Worm (Caenorhabditis elegans) whole organism, late embryonic: ENCODE results near the gene eor-2.
A peak's percentile ranks its signal among the peaks of the same experiment; 100 is the strongest.

Experiments
- C08G9.2 ChIP-seq: sonication (generic microtip); optimal IDR thresholded peaks from 2 replicates; lab custom pipeline; 2016; ENCODE audit warnings: mild to moderate bottlenecking, missing genetic modification characterization, moderate library complexity, missing compliant biosample characterization
- C38D4.7 ChIP-seq: fragments of 200-800 bp; sonication (Bioruptor generic); optimal IDR thresholded peaks from 2 replicates; lab custom pipeline; 2018; ENCODE audit warnings: mild to moderate bottlenecking, missing genetic modification characterization, moderate library complexity, missing compliant biosample characterization
- F13H6.1 ChIP-seq: sonication (generic microtip); optimal IDR thresholded peaks from 2 replicates; lab custom pipeline; 2016; ENCODE audit warnings: missing genetic modification characterization, missing compliant biosample characterization
- K02D7.2 ChIP-seq: sonication (generic microtip); optimal IDR thresholded peaks from 2 replicates; lab custom pipeline; 2017; ENCODE audit warnings: mild to moderate bottlenecking, missing genetic modification characterization, missing compliant biosample characterization
- K09A11.1 ChIP-seq: sonication (generic microtip); optimal IDR thresholded peaks from 2 replicates; lab custom pipeline; 2017; ENCODE audit warnings: antibody characterized with exemption, mild to moderate bottlenecking, missing genetic modification characterization, missing compliant biosample characterization; ENCODE audit not compliant: insufficient read depth
- T23F11.4 ChIP-seq: fragments of 200-800 bp; sonication (Bioruptor generic); optimal IDR thresholded peaks from 2 replicates; lab custom pipeline; 2018; ENCODE audit warnings: mild to moderate bottlenecking, missing genetic modification characterization, missing compliant biosample characterization
- Y22D7AL.16 ChIP-seq: sonication (generic microtip); optimal IDR thresholded peaks from 2 replicates; lab custom pipeline; 2016; ENCODE audit warnings: missing genetic modification characterization, missing compliant biosample characterization
- ceh-19 ChIP-seq: fragments of 200-800 bp; sonication (Bioruptor generic); optimal IDR thresholded peaks from 2 replicates; lab custom pipeline; 2018; ENCODE audit warnings: mild to moderate bottlenecking, missing genetic modification characterization, missing compliant biosample characterization
- ceh-2 ChIP-seq: sonication (generic microtip); optimal IDR thresholded peaks from 2 replicates; lab custom pipeline; 2016; ENCODE audit warnings: missing genotype, missing genetic modification characterization, missing compliant biosample characterization
- ceh-24 ChIP-seq: sonication (generic microtip); optimal IDR thresholded peaks from 2 replicates; lab custom pipeline; 2016; ENCODE audit warnings: mild to moderate bottlenecking, missing genetic modification characterization, missing compliant biosample characterization
- ceh-30 ChIP-seq: fragments of 150-350 bp; optimal IDR thresholded peaks from 2 replicates; lab custom pipeline; 2014; ENCODE audit warnings: missing biosample characterization, missing genetic modification characterization
- ceh-31 ChIP-seq: sonication (generic microtip); optimal IDR thresholded peaks from 2 replicates; lab custom pipeline; 2016; ENCODE audit warnings: missing genetic modification characterization, missing compliant biosample characterization
- ceh-34 ChIP-seq: sonication (generic microtip); optimal IDR thresholded peaks from 2 replicates; lab custom pipeline; 2016; ENCODE audit warnings: mild to moderate bottlenecking, missing genetic modification characterization, missing compliant biosample characterization
- ceh-45 ChIP-seq: fragments of 200-800 bp; sonication (Bioruptor generic); IDR thresholded peaks from 2 replicates; pipeline ENCODE4 v1.3.6; 2022; ENCODE audit warnings: missing genetic modification reagents, missing genetic modification characterization, missing compliant biosample characterization
- ceh-9 ChIP-seq: sonication (generic microtip); optimal IDR thresholded peaks from 2 replicates; lab custom pipeline; 2016; ENCODE audit warnings: mild to moderate bottlenecking, missing genetic modification characterization, inconsistent platforms, missing compliant biosample characterization
- dve-1 ChIP-seq: sonication (generic microtip); optimal IDR thresholded peaks from 2 replicates; lab custom pipeline; 2017; ENCODE audit warnings: antibody characterized with exemption, mild to moderate bottlenecking, missing genetic modification characterization, missing compliant biosample characterization
- ets-4 ChIP-seq: sonication (generic microtip); optimal IDR thresholded peaks from 2 replicates; lab custom pipeline; 2016; ENCODE audit warnings: missing genetic modification characterization, missing compliant biosample characterization
- fax-1 ChIP-seq: sonication (generic microtip); optimal IDR thresholded peaks from 2 replicates; lab custom pipeline; 2016; ENCODE audit warnings: missing genotype, missing genetic modification characterization, missing compliant biosample characterization
- fkh-10 ChIP-seq: fragments of 150-350 bp; optimal IDR thresholded peaks from 2 replicates; lab custom pipeline; 2014; ENCODE audit warnings: missing biosample characterization, missing genetic modification reagents, missing genetic modification characterization
- gmeb-2 ChIP-seq: sonication (generic microtip); optimal IDR thresholded peaks from 2 replicates; lab custom pipeline; 2016; ENCODE audit warnings: missing genetic modification characterization, inconsistent platforms, missing compliant biosample characterization
- hlh-30 ChIP-seq: sonication (generic microtip); optimal IDR thresholded peaks from 2 replicates; lab custom pipeline; 2017; ENCODE audit warnings: antibody characterized with exemption, missing genetic modification characterization, missing compliant biosample characterization; ENCODE audit not compliant: insufficient read depth
- hlh-6 ChIP-seq: sonication (generic microtip); optimal IDR thresholded peaks from 2 replicates; lab custom pipeline; 2016; ENCODE audit warnings: missing genotype, missing genetic modification characterization, missing compliant biosample characterization
- hlh-8 ChIP-seq: sonication (generic microtip); optimal IDR thresholded peaks from 2 replicates; lab custom pipeline; 2016; ENCODE audit warnings: missing genotype, missing genetic modification characterization, missing compliant biosample characterization
- lim-6 ChIP-seq: sonication (generic microtip); optimal IDR thresholded peaks from 2 replicates; lab custom pipeline; 2016; ENCODE audit warnings: missing genetic modification characterization, missing compliant biosample characterization
- nfya-1 ChIP-seq: sonication (generic microtip); optimal IDR thresholded peaks from 2 replicates; lab custom pipeline; 2017; ENCODE audit warnings: missing genetic modification characterization, mild to moderate bottlenecking, missing compliant biosample characterization, antibody characterized with exemption, moderate library complexity
- nhr-11 ChIP-seq: fragments of 150-350 bp; optimal IDR thresholded peaks from 2 replicates; lab custom pipeline; 2014; ENCODE audit warnings: missing biosample characterization, missing genetic modification characterization
- nhr-232 ChIP-seq: sonication (generic microtip); optimal IDR thresholded peaks from 2 replicates; lab custom pipeline; 2016; ENCODE audit warnings: missing genetic modification characterization, missing compliant biosample characterization
- npax-4 ChIP-seq: sonication (generic microtip); optimal IDR thresholded peaks from 2 replicates; lab custom pipeline; 2016; ENCODE audit warnings: missing genetic modification characterization, missing compliant biosample characterization
- pag-3 ChIP-seq: sonication (generic microtip); optimal IDR thresholded peaks from 2 replicates; lab custom pipeline; 2016; ENCODE audit warnings: missing compliant biosample characterization, missing genetic modification characterization, borderline replicate concordance
- pat-9 ChIP-seq: fragments of 200-800 bp; sonication (Bioruptor generic); optimal IDR thresholded peaks from 2 replicates; lab custom pipeline; 2018; ENCODE audit warnings: mild to moderate bottlenecking, missing genetic modification characterization, moderate library complexity, missing compliant biosample characterization
- pax-1 ChIP-seq: fragments of 150-350 bp; optimal IDR thresholded peaks from 2 replicates; lab custom pipeline; 2014; ENCODE audit warnings: missing biosample characterization, missing genetic modification characterization
- pha-2 ChIP-seq: sonication (generic microtip); optimal IDR thresholded peaks from 2 replicates; lab custom pipeline; 2017; ENCODE audit warnings: mild to moderate bottlenecking, missing genetic modification characterization, missing compliant biosample characterization
- pros-1 ChIP-seq: fragments of 150-350 bp; optimal IDR thresholded peaks from 2 replicates; lab custom pipeline; 2014; ENCODE audit warnings: missing biosample characterization, missing genetic modification reagents, missing genetic modification characterization
- rnt-1 ChIP-seq: sonication (generic microtip); optimal IDR thresholded peaks from 2 replicates; lab custom pipeline; 2016; ENCODE audit warnings: missing genetic modification characterization, missing compliant biosample characterization
- sdc-2 ChIP-seq: sonication (generic microtip); optimal IDR thresholded peaks from 2 replicates; lab custom pipeline; 2016; ENCODE audit warnings: missing genotype, missing genetic modification characterization, missing compliant biosample characterization
- sox-2 ChIP-seq: fragments of 200-800 bp; sonication (Bioruptor generic); IDR thresholded peaks from 2 replicates; pipeline ENCODE4 v1.3.6; 2022; ENCODE audit warnings: missing genetic modification reagents, missing genetic modification characterization, missing compliant biosample characterization
- sox-4 ChIP-seq: sonication (generic microtip); optimal IDR thresholded peaks from 2 replicates; lab custom pipeline; 2017; ENCODE audit warnings: mild to moderate bottlenecking, missing genetic modification characterization, inconsistent platforms, missing compliant biosample characterization
- unc-3 ChIP-seq, 2 experiments: fragments of 200-800 bp in 1 of 2; sonication (Bioruptor generic) in 1 of 2; sonication (generic microtip) in 1 of 2; conservative IDR thresholded peaks in 1 of 2; optimal IDR thresholded peaks in 1 of 2; 2 replicates each; pipeline versions ENCODE4 v1.3.6 to Lab custom; 2016 to 2022; ENCODE audit warnings: missing compliant biosample characterization in 2 of 2, missing genetic modification characterization in 2 of 2, missing genetic modification reagents in 1 of 2
- unc-42 ChIP-seq: sonication (generic microtip); optimal IDR thresholded peaks from 2 replicates; lab custom pipeline; 2016; ENCODE audit warnings: missing genotype, missing genetic modification characterization, missing compliant biosample characterization
- unc-55 ChIP-seq: sonication (generic microtip); optimal IDR thresholded peaks from 2 replicates; lab custom pipeline; 2017; ENCODE audit warnings: missing biosample characterization, missing genetic modification reagents, missing genetic modification characterization
- unc-86 ChIP-seq: sonication (generic microtip); optimal IDR thresholded peaks from 2 replicates; lab custom pipeline; 2016; ENCODE audit warnings: missing genetic modification characterization, missing compliant biosample characterization
- zip-5 ChIP-seq: sonication (generic microtip); optimal IDR thresholded peaks from 2 replicates; lab custom pipeline; 2016; ENCODE audit warnings: missing genetic modification characterization, missing compliant biosample characterization

The eor-2 gene

ce11 chrX:14557936-14558554 lies 44.8 kb upstream of the eor-2 start, which contains the start of gene nhr-3:
Gene nhr-3, plus strand, starts transcription at chrX:14558504.
- no peak for TF ChIP-seq ceh-30
- no peak for TF ChIP-seq nfya-1 (tag; lab: Kevin White, UChicago)
- no peak for TF ChIP-seq unc-86 (tag; lab: Kevin White, UChicago)
- TF ChIP-seq sdc-2 (tag; lab: Kevin White, UChicago), result no peak

- TF ChIP-seq ceh-30 (no peak), nfya-1 (tag; lab: Kevin White, UChicago) (peak; percentile 4)
These were observed 43.7 kb upstream of the eor-2 start for ce11 chrX:14559084-14559483.

ce11 chrX:14559519-14560296 lies 43.1 kb upstream of the eor-2 start:
- TF ChIP-seq unc-55 (GFP tag; lab: Kevin White, UChicago), result no peak
- TF ChIP-seq dve-1 (tag; lab: Kevin White, UChicago), result no peak
- no peak for TF ChIP-seq rnt-1 (tag; lab: Kevin White, UChicago)
- TF ChIP-seq ceh-31, result no peak
- TF ChIP-seq ets-4, result no peak
- TF ChIP-seq unc-42 (tag; lab: Kevin White, UChicago), result peak; percentile 75
- TF ChIP-seq ceh-2 (tag; lab: Kevin White, UChicago), result no peak
- TF ChIP-seq gmeb-2, result no peak
- TF ChIP-seq K09A11.1 (tag; lab: Kevin White, UChicago), result no peak
- no peak for TF ChIP-seq unc-3 (GFP tag; conservative IDR thresholded peaks at IDR 0.05; lab: Robert Waterston, UW)
- peak; percentile 49 for TF ChIP-seq unc-3 (tag; optimal IDR thresholded peaks at IDR 0.05; lab: Kevin White, UChicago)

DNA sequence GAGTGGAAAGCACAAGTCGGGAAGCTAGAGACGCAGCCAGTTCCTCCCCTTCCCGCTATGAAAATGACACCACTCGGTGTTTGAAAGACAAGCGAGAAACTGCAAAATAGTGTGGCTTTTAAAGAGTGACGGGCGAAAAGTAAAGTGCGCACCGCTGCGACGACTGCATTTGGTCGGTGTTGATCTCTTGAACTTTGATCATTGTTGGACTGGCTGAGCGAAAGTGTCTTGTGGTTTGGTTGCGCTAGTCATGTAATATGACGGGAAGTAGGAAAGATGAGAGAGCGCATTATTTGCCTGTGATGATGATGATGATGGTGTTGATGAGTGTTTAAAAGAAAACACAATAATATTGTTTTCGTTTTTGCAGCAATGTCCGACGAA lies 42.5 kb upstream of the eor-2 start:
- TF ChIP-seq hlh-30 (tag; lab: Kevin White, UChicago) (peak; percentile 77), hlh-8 (tag; lab: Kevin White, UChicago) (no peak), ceh-24 (no peak), nhr-11 (no peak), sox-4 (tag; lab: Kevin White, UChicago) (no peak), ceh-45 (GFP tag; lab: Robert Waterston, UW) (no peak), fax-1 (tag; lab: Kevin White, UChicago) (no peak), hlh-6 (tag; lab: Kevin White, UChicago) (no peak), ceh-9 (tag; lab: Kevin White, UChicago) (no peak), Y22D7AL.16 (tag; lab: Kevin White, UChicago) (no peak), C08G9.2 (no peak), nfya-1 (tag; lab: Kevin White, UChicago) (peak; percentile 86), K02D7.2 (tag; lab: Kevin White, UChicago) (no peak), ceh-30 (peak; percentile 61), ceh-19 (GFP tag; lab: Kevin White, UChicago) (peak; percentile 66), T23F11.4 (GFP tag; lab: Kevin White, UChicago) (peak; percentile 42), sox-2 (no peak), lim-6 (tag; lab: Kevin White, UChicago) (no peak), unc-42 (tag; lab: Kevin White, UChicago) (peak; percentile 49), pros-1 (peak; percentile 75), unc-86 (tag; lab: Kevin White, UChicago) (no peak), ceh-2 (tag; lab: Kevin White, UChicago) (peak; percentile 74), nhr-232 (tag; lab: Kevin White, UChicago) (no peak), ets-4 (peak; percentile 90), F13H6.1 (tag; lab: Kevin White, UChicago) (peak; percentile 95), ceh-34 (peak; percentile 99), zip-5 (tag; lab: Kevin White, UChicago) (no peak), npax-4 (tag; lab: Kevin White, UChicago) (no peak), pag-3 (tag; lab: Kevin White, UChicago) (peak; percentile 63), unc-55 (GFP tag; lab: Kevin White, UChicago) (peak; percentile 88), fkh-10 (GFP tag; lab: Kevin White, UChicago) (no peak), pat-9 (tag; lab: Kevin White, UChicago) (no peak), C38D4.7 (no peak), pha-2 (tag; lab: Kevin White, UChicago) (peak; percentile 62), pax-1 (tag; lab: Kevin White, UChicago) (peak; percentile 70), rnt-1 (tag; lab: Kevin White, UChicago) (peak; percentile 89), ceh-31 (peak; percentile 87)
